Worm (Caenorhabditis elegans) whole organism, L4 larva: ENCODE results near the gene Y51H4A.5.

ENCODE experiments used
- D1046.2 ChIP-seq: fragments of 200-800 bp; sonication (Bioruptor generic); IDR thresholded peaks from 2 replicates; pipeline ENCODE4 v1.3.6; 2022; ENCODE audit warnings: missing genetic modification characterization, missing compliant biosample characterization
- F37D6.2 ChIP-seq: sonication (generic microtip); optimal IDR thresholded peaks from 2 replicates; lab custom pipeline; 2016; ENCODE audit warnings: mild to moderate bottlenecking, missing genetic modification characterization, missing compliant biosample characterization
- R02D3.7 ChIP-seq: fragments of 150-350 bp; sonication (generic microtip); optimal IDR thresholded peaks from 3 replicates; lab custom pipeline; 2014; ENCODE audit warnings: missing biosample characterization, missing genetic modification characterization
- T26A8.4 ChIP-seq: fragments of 200-800 bp; sonication (Bioruptor generic); IDR thresholded peaks from 2 replicates; pipeline ENCODE4 v1.3.6; 2022; ENCODE audit warnings: missing genetic modification characterization, missing compliant biosample characterization
- Y105C5A.15 ChIP-seq: fragments of 200-800 bp; sonication (Bioruptor generic); IDR thresholded peaks from 2 replicates; pipeline ENCODE4 v1.3.6; 2022; ENCODE audit warnings: missing genetic modification characterization, missing compliant biosample characterization
- Y48G9A.11 ChIP-seq: fragments of 200-800 bp; sonication (Bioruptor generic); IDR thresholded peaks from 2 replicates; pipeline ENCODE4 v1.3.6; 2022; ENCODE audit warnings: missing genetic modification reagents, missing genetic modification characterization, missing compliant biosample characterization
- Y5F2A.4 ChIP-seq: fragments of 200-800 bp; sonication (Bioruptor generic); optimal IDR thresholded peaks from 2 replicates; lab custom pipeline; 2018; ENCODE audit warnings: mild to moderate bottlenecking, missing genetic modification characterization, missing compliant biosample characterization
- ZK546.5 ChIP-seq, 2 experiments: sonication (generic microtip); optimal IDR thresholded peaks; 2 replicates each; lab custom pipeline; 2017; ENCODE audit warnings: missing biosample characterization in 2 of 2, missing genetic modification characterization in 2 of 2
- aha-1 ChIP-seq: fragments of 150-350 bp; peaks from one replicate; lab custom pipeline; 2014; ENCODE audit warnings: missing biosample characterization, missing genetic modification characterization
- aly-2 ChIP-seq: sonication (generic microtip); optimal IDR thresholded peaks from 2 replicates; lab custom pipeline; 2018; ENCODE audit warnings: missing biosample characterization, missing genetic modification characterization
- ama-1 ChIP-seq: fragments of 150-350 bp; optimal IDR thresholded peaks from 2 replicates; lab custom pipeline; 2014; ENCODE audit warnings: inconsistent platforms, mixed read lengths
- arid-1 ChIP-seq: fragments of 200-800 bp; sonication (Bioruptor generic); conservative IDR thresholded peaks from 2 replicates; pipeline ENCODE4 v1.3.6; 2022; ENCODE audit warnings: missing genetic modification reagents, missing genetic modification characterization, missing compliant biosample characterization
- ceh-32 ChIP-seq: sonication (generic microtip); optimal IDR thresholded peaks from 2 replicates; lab custom pipeline; 2016; ENCODE audit warnings: mild to moderate bottlenecking, missing genetic modification characterization, missing compliant biosample characterization; ENCODE audit not compliant: poor library complexity
- ces-1 ChIP-seq: fragments of 150-350 bp; sonication (generic microtip); optimal IDR thresholded peaks from 4 replicates; lab custom pipeline; 2014; ENCODE audit warnings: missing biosample characterization, missing genetic modification reagents, missing genetic modification characterization
- daf-16 ChIP-seq, 3 experiments: sonication (generic microtip); optimal IDR thresholded peaks; 2 replicates each; lab custom pipeline; 2016 to 2017; ENCODE audit warnings: missing genetic modification characterization in 3 of 3, missing genetic modification reagents in 3 of 3, mild to moderate bottlenecking in 2 of 3, missing compliant biosample characterization in 2 of 3, missing biosample characterization in 1 of 3, moderate library complexity in 1 of 3
- daf-19 ChIP-seq: fragments of 200-800 bp; sonication (Bioruptor generic); conservative IDR thresholded peaks from 2 replicates; pipeline ENCODE4 v1.3.6; 2022; ENCODE audit warnings: missing genetic modification characterization, missing compliant biosample characterization
- daf-8 ChIP-seq: fragments of 200-800 bp; sonication (Bioruptor generic); IDR thresholded peaks from 2 replicates; pipeline ENCODE4 v1.3.6; 2022; ENCODE audit warnings: missing genetic modification characterization, missing compliant biosample characterization
- dmd-8 ChIP-seq: fragments of 200-800 bp; sonication (Bioruptor generic); IDR thresholded peaks from 2 replicates; pipeline ENCODE4 v1.3.6; 2022; ENCODE audit warnings: missing genetic modification characterization, missing compliant biosample characterization
- dpl-1 ChIP-seq: fragments of 150-350 bp; optimal IDR thresholded peaks from 2 replicates; lab custom pipeline; 2014; ENCODE audit warnings: missing biosample characterization, missing genetic modification reagents, missing genetic modification characterization
- egl-27 ChIP-seq: sonication (generic microtip); optimal IDR thresholded peaks from 3 replicates; lab custom pipeline; 2017; ENCODE audit warnings: missing biosample characterization, missing genetic modification reagents, missing genetic modification characterization
- fkh-10 ChIP-seq: fragments of 150-350 bp; optimal IDR thresholded peaks from 2 replicates; lab custom pipeline; 2014; ENCODE audit warnings: missing biosample characterization, missing genetic modification reagents, missing genetic modification characterization
- fos-1 ChIP-seq: fragments of 150-350 bp; optimal IDR thresholded peaks from 2 replicates; lab custom pipeline; 2014; ENCODE audit warnings: missing biosample characterization, missing genetic modification characterization
- hif-1 ChIP-seq, 2 experiments: sonication (generic microtip); optimal IDR thresholded peaks; 2 replicates each; lab custom pipeline; 2016 to 2017; ENCODE audit warnings: missing compliant biosample characterization in 2 of 2, missing genetic modification characterization in 2 of 2, missing genetic modification reagents in 2 of 2, missing genotype in 2 of 2, mild to moderate bottlenecking in 1 of 2
- hlh-11 ChIP-seq: fragments of 200-800 bp; sonication (Bioruptor generic); optimal IDR thresholded peaks from 2 replicates; lab custom pipeline; 2018; ENCODE audit warnings: mild to moderate bottlenecking, missing genetic modification characterization, missing compliant biosample characterization
- hlh-30 ChIP-seq: sonication (generic microtip); optimal IDR thresholded peaks from 2 replicates; lab custom pipeline; 2017; ENCODE audit warnings: antibody characterized with exemption, mild to moderate bottlenecking, missing genetic modification characterization, missing compliant biosample characterization; ENCODE audit not compliant: insufficient read depth
- jun-1 ChIP-seq: fragments of 150-350 bp; optimal IDR thresholded peaks from 2 replicates; lab custom pipeline; 2014; ENCODE audit warnings: missing biosample characterization, missing genetic modification reagents, missing genetic modification characterization
- lin-1 ChIP-seq: fragments of 200-800 bp; sonication (Bioruptor generic); IDR thresholded peaks from 2 replicates; pipeline ENCODE4 v1.3.6; 2022; ENCODE audit warnings: missing genetic modification reagents, missing genetic modification characterization, missing compliant biosample characterization
- lin-13 ChIP-seq: fragments of 150-350 bp; optimal IDR thresholded peaks from 2 replicates; lab custom pipeline; 2014; ENCODE audit warnings: missing biosample characterization, missing genetic modification reagents, missing genetic modification characterization
- lin-29 ChIP-seq: fragments of 200-800 bp; sonication (Bioruptor generic); IDR thresholded peaks from 2 replicates; pipeline ENCODE4 v1.3.6; 2022; ENCODE audit warnings: missing genetic modification reagents, missing genetic modification characterization, missing compliant biosample characterization
- lir-3 ChIP-seq: sonication (generic microtip); optimal IDR thresholded peaks from 2 replicates; lab custom pipeline; 2016; ENCODE audit warnings: mild to moderate bottlenecking, missing genetic modification characterization, missing compliant biosample characterization
- lsy-2 ChIP-seq, 2 experiments: fragments of 150-350 bp in 1 of 2; sonication (generic microtip) in 1 of 2; optimal IDR thresholded peaks; 2 replicates each; lab custom pipeline; 2014 to 2017; ENCODE audit warnings: missing biosample characterization in 2 of 2, missing genetic modification characterization in 2 of 2
- mdt-29 ChIP-seq: fragments of 200-800 bp; sonication (Bioruptor generic); IDR thresholded peaks from 2 replicates; pipeline ENCODE4 v1.3.6; 2022; ENCODE audit warnings: missing genetic modification reagents, missing genetic modification characterization, missing compliant biosample characterization
- mxl-2 ChIP-seq: fragments of 200-800 bp; sonication (Bioruptor generic); conservative IDR thresholded peaks from 2 replicates; pipeline ENCODE4 v1.3.6; 2022; ENCODE audit warnings: missing genetic modification reagents, missing genetic modification characterization, missing compliant biosample characterization
- nhr-10 ChIP-seq: fragments of 150-350 bp; optimal IDR thresholded peaks from 2 replicates; lab custom pipeline; 2014; ENCODE audit warnings: missing biosample characterization, missing genetic modification characterization
- nhr-102 ChIP-seq: sonication (generic microtip); optimal IDR thresholded peaks from 2 replicates; lab custom pipeline; 2016; ENCODE audit warnings: mild to moderate bottlenecking, missing genetic modification characterization, moderate library complexity, missing compliant biosample characterization
- nhr-111 ChIP-seq: fragments of 200-800 bp; sonication (Bioruptor generic); optimal IDR thresholded peaks from 2 replicates; lab custom pipeline; 2018; ENCODE audit warnings: mild to moderate bottlenecking, missing genetic modification characterization, missing compliant biosample characterization
- nhr-28 ChIP-seq: fragments of 150-350 bp; optimal IDR thresholded peaks from 2 replicates; lab custom pipeline; 2014; ENCODE audit warnings: missing biosample characterization, missing genetic modification characterization
- nhr-6 ChIP-seq: fragments of 150-350 bp; optimal IDR thresholded peaks from 2 replicates; lab custom pipeline; 2014; ENCODE audit warnings: missing biosample characterization, missing genetic modification characterization
- nhr-77 ChIP-seq: fragments of 150-350 bp; optimal IDR thresholded peaks from 2 replicates; lab custom pipeline; 2014; ENCODE audit warnings: missing biosample characterization, missing genetic modification characterization
- pqm-1 ChIP-seq: sonication (generic microtip); optimal IDR thresholded peaks from 2 replicates; lab custom pipeline; 2017; ENCODE audit warnings: missing biosample characterization, missing genetic modification characterization
- sdz-12 ChIP-seq: fragments of 200-800 bp; sonication (Bioruptor generic); optimal IDR thresholded peaks from 2 replicates; lab custom pipeline; 2018; ENCODE audit warnings: mild to moderate bottlenecking, missing genetic modification characterization, missing compliant biosample characterization
- set-16 ChIP-seq: fragments of 200-800 bp; sonication (Bioruptor generic); IDR thresholded peaks from 2 replicates; pipeline ENCODE4 v1.3.6; 2022; ENCODE audit warnings: missing genetic modification reagents, missing genetic modification characterization, missing compliant biosample characterization
- snpc-1.2 ChIP-seq: fragments of 200-800 bp; sonication (Bioruptor generic); IDR thresholded peaks from 2 replicates; pipeline ENCODE4 v1.3.6; 2022; ENCODE audit warnings: missing genetic modification reagents, missing genetic modification characterization, missing compliant biosample characterization
- spr-3 ChIP-seq: fragments of 200-800 bp; sonication (Bioruptor generic); optimal IDR thresholded peaks from 2 replicates; lab custom pipeline; 2018; ENCODE audit warnings: mild to moderate bottlenecking, missing genetic modification characterization, missing compliant biosample characterization
- tag-97 ChIP-seq: fragments of 200-800 bp; sonication (Bioruptor generic); IDR thresholded peaks from 2 replicates; pipeline ENCODE4 v1.3.6; 2022; ENCODE audit warnings: missing genetic modification characterization, missing compliant biosample characterization
- unc-130 ChIP-seq: sonication (generic microtip); optimal IDR thresholded peaks from 2 replicates; lab custom pipeline; 2016; ENCODE audit warnings: missing genetic modification reagents, missing genetic modification characterization, missing compliant biosample characterization
- unc-39 ChIP-seq: sonication (generic microtip); optimal IDR thresholded peaks from 2 replicates; lab custom pipeline; 2017; ENCODE audit warnings: missing biosample characterization, missing genetic modification characterization
- zfp-3 ChIP-seq: fragments of 200-800 bp; sonication (Bioruptor generic); conservative IDR thresholded peaks from 2 replicates; pipeline ENCODE4 v1.3.6; 2022; ENCODE audit warnings: missing genetic modification reagents, missing genetic modification characterization, missing compliant biosample characterization
- zip-2 ChIP-seq: fragments of 150-350 bp; optimal IDR thresholded peaks from 2 replicates; lab custom pipeline; 2014; ENCODE audit warnings: missing biosample characterization, missing genetic modification characterization

Y51H4A.5 gene

DNA sequence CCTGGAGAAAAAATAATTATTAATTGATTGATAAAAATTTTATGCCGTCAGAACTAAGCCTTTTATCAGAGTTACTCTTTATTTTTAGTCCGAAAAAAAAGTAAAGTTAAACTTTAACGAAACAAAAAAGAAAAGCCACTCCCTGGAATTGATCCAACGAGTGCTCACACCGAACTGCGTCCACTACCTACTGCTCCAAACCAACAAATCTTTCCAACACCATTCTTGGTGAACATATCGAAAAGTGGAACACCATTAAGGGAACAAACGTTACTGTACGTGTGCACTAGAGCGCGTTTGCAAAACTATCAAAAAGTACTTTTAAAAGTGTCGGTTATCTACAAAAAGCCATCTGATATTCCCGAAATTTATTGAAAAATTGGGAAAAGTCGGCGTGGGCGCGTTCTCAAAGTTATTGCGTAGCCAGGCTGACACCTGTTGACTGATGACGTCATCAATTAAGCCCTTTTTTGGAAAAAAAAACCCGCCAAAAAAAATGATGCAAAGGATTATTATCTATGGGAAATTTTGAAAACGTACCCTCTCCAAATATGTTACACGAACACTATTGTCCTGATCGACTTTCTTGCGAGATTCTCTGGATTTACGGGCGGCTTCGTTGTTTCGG lies 22.2 kb downstream of the Y51H4A.5 start (continued):
- no peak for TF ChIP-seq set-16 (GFP tag; lab: Robert Waterston, UW)
- peak; percentile 74 for TF ChIP-seq T26A8.4
- TF ChIP-seq daf-8: no peak
- TF ChIP-seq ama-1 (lab: Kevin White, UChicago): no peak
- no peak for TF ChIP-seq fkh-10 (GFP tag; lab: Kevin White, UChicago)
- no peak for TF ChIP-seq R02D3.7 (tag; lab: Kevin White, UChicago)
- peak; percentile 83 for TF ChIP-seq Y48G9A.11
- TF ChIP-seq aly-2 (tag; lab: Kevin White, UChicago): no peak
- TF ChIP-seq nhr-6: no peak
- no peak for TF ChIP-seq zip-2 (tag; lab: Kevin White, UChicago)
- no peak for TF ChIP-seq fos-1 (tag; lab: Kevin White, UChicago)
- no peak for TF ChIP-seq zfp-3
- no peak for TF ChIP-seq nhr-111 (GFP tag; lab: Kevin White, UChicago)
- no peak for TF ChIP-seq lin-29 (GFP tag; lab: Robert Waterston, UW)
- no peak for TF ChIP-seq hlh-11 (tag; lab: Kevin White, UChicago)
- TF ChIP-seq nhr-77 (tag; lab: Kevin White, UChicago): no peak
- TF ChIP-seq daf-19 (GFP tag; lab: Robert Waterston, UW): no peak
- TF ChIP-seq unc-39 (tag; lab: Kevin White, UChicago): no peak
- no peak for TF ChIP-seq nhr-28 (tag; lab: Kevin White, UChicago)
- TF ChIP-seq unc-130 (GFP tag; lab: Kevin White, UChicago): peak; percentile 28
- peak; percentile 74 for TF ChIP-seq mdt-29
- peak; percentile 65 for TF ChIP-seq lin-1 (GFP tag; lab: Robert Waterston, UW)
- no peak for TF ChIP-seq ces-1 (GFP tag; lab: Kevin White, UChicago)
- no peak for TF ChIP-seq F37D6.2 (tag; lab: Kevin White, UChicago)
- TF ChIP-seq dmd-8 (GFP tag; lab: Robert Waterston, UW): peak; percentile 94
- no peak for TF ChIP-seq sdz-12
- no peak for TF ChIP-seq tag-97 (GFP tag; lab: Robert Waterston, UW)
- peak; percentile 88 for TF ChIP-seq arid-1 (GFP tag; lab: Robert Waterston, UW)
- TF ChIP-seq mxl-2 (GFP tag; lab: Robert Waterston, UW): peak; percentile 66; the same call in 1 of the 2 replicates
- peak; percentile 89 for TF ChIP-seq Y105C5A.15 (GFP tag; lab: Robert Waterston, UW)
- TF ChIP-seq ceh-32: no peak
- peak in 1 of 2 experiments; percentile 81 for TF ChIP-seq daf-16 (GFP tag; optimal IDR thresholded peaks at IDR 0.05; lab: Kevin White, UChicago)
- TF ChIP-seq daf-16 (tag; optimal IDR thresholded peaks at IDR 0.05; lab: Kevin White, UChicago): no peak
- TF ChIP-seq hif-1 (tag; optimal IDR thresholded peaks at IDR 0.05; lab: Kevin White, UChicago): no peak
- TF ChIP-seq dpl-1 (GFP tag; lab: Kevin White, UChicago): no peak
- no peak for TF ChIP-seq ZK546.5 (tag; optimal IDR thresholded peaks at IDR 0.05; lab: Kevin White, UChicago)
- no peak for TF ChIP-seq nhr-10
- peak; percentile 66 for TF ChIP-seq Y5F2A.4 (GFP tag; lab: Kevin White, UChicago)
- TF ChIP-seq hlh-30 (tag; lab: Kevin White, UChicago): no peak
- no peak for TF ChIP-seq nhr-102 (tag; lab: Kevin White, UChicago)
- peak; percentile 26 for TF ChIP-seq aha-1 (tag; lab: Kevin White, UChicago)

DNA sequence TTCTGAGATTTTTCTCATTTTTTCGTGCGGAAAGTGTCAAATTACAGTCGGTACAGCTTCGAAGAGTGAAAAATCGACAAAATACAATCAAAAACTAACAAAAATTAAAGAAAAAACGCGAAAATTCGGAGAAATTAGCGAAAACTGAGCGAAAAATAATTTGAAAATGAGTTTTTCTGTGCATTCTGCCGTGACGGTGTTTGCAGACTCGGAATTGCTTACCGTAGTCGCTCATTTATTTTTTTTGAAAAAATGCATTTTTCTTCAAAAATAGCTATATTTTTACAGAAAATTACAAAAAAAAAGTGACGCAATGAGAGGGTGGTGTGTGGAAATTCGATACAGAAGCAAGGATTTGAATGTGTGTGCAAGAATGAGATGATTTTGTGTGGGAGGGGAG lies 22.9 kb downstream of the Y51H4A.5 start:
- no peak for TF ChIP-seq D1046.2 (GFP tag; lab: Robert Waterston, UW)
- peak in 1 of 2 experiments; percentile 17 for TF ChIP-seq lsy-2 (tag; optimal IDR thresholded peaks at IDR 0.05; lab: Kevin White, UChicago)
- peak; percentile 58 for TF ChIP-seq snpc-1.2 (GFP tag; lab: Robert Waterston, UW)
- no peak for TF ChIP-seq jun-1
- no peak for TF ChIP-seq lin-13 (GFP tag; lab: Kevin White, UChicago)
- no peak for TF ChIP-seq spr-3 (GFP tag; lab: Kevin White, UChicago)
- TF ChIP-seq ama-1 (lab: Kevin White, UChicago): no peak
- no peak for TF ChIP-seq ceh-32
- no peak for TF ChIP-seq daf-16 (GFP tag; optimal IDR thresholded peaks at IDR 0.05; lab: Kevin White, UChicago)
- TF ChIP-seq daf-16 (tag; optimal IDR thresholded peaks at IDR 0.05; lab: Kevin White, UChicago): no peak
- TF ChIP-seq pqm-1 (tag; lab: Kevin White, UChicago): no peak
- TF ChIP-seq egl-27 (tag; lab: Kevin White, UChicago): no peak
- TF ChIP-seq lir-3: no peak
